Fruit fly (Drosophila melanogaster): ENCODE results near the gene CG4116.

CG4116 gene

DNA sequence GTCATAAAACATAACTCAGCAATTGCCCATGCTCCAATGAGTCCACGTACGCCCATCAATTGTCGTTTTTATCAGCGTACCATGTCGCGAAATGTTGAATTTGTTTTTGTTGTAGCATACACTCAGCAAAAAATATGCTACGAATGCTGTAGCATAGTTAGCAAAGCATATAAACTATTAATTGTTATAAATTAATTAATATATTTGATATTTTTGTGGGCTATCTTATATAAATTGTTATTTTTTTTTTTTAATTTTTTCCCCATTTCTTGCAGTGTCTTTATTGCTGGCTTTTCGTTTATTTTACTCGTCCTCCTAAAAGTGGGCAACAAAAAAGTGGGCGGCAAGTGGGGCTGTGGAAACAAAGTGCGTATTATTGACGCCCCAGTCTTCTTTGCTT is 41.5 kb upstream of the CG4116 start (continued):
- TF ChIP-seq shn (GFP tag; optimal IDR thresholded peaks at IDR 0.05) = no peak
- no peak for TF ChIP-seq HmgZ (tag; optimal IDR thresholded peaks at IDR 0.05)
- no peak for TF ChIP-seq CG7271 (tag; optimal IDR thresholded peaks at IDR 0.05)
- no peak for TF ChIP-seq CG32767 (GFP tag; IDR thresholded peaks at IDR 0.05)
- no peak for TF ChIP-seq yki (optimal IDR thresholded peaks at IDR 0.05)
- peak; percentile 40 for TF ChIP-seq CG2120 (GFP tag; optimal IDR thresholded peaks at IDR 0.05)
- TF ChIP-seq kah (GFP tag; optimal IDR thresholded peaks at IDR 0.05) = no peak
- peak; percentile 79 for TF ChIP-seq slbo (GFP tag; IDR thresholded peaks at IDR 0.05)
- TF ChIP-seq YL-1 (GFP tag; optimal IDR thresholded peaks at IDR 0.05) = no peak
- TF ChIP-seq fru (optimal IDR thresholded peaks at IDR 0.05) = no peak
- TF ChIP-seq CG10979 (tag; optimal IDR thresholded peaks at IDR 0.05) = no peak
- TF ChIP-seq CrebB (tag; optimal IDR thresholded peaks at IDR 0.05) = no peak
- no peak for TF ChIP-seq HHEX (GFP tag; optimal IDR thresholded peaks at IDR 0.05)
- TF ChIP-seq kay (GFP tag; optimal IDR thresholded peaks at IDR 0.05) = no peak
- peak; percentile 17 for TF ChIP-seq CG17385 (GFP tag; optimal IDR thresholded peaks at IDR 0.05)
- no peak for TF ChIP-seq TFAM (GFP tag; optimal IDR thresholded peaks at IDR 0.05)
- TF ChIP-seq CG6254 (GFP tag; optimal IDR thresholded peaks at IDR 0.05) = no peak
- no peak for TF ChIP-seq CG8359 (GFP tag; optimal IDR thresholded peaks at IDR 0.05; ENCODE audit: borderline replicate concordance)
- no peak for TF ChIP-seq gro (GFP tag; optimal IDR thresholded peaks at IDR 0.05)
- 0 out of 3 replicates have a peak, but pooled peaks have one; percentile 9 for TF ChIP-seq gce (GFP tag; IDR thresholded peaks at IDR 0.05)
- TF ChIP-seq CG13296 (GFP tag; optimal IDR thresholded peaks at IDR 0.05) = no peak
- TF ChIP-seq gsb-n (tag; optimal IDR thresholded peaks at IDR 0.05) = peak; percentile 40
- TF ChIP-seq Dek (tag; optimal IDR thresholded peaks at IDR 0.05) = peak; percentile 25
- TF ChIP-seq Gug (GFP tag; IDR thresholded peaks at IDR 0.05) = no peak
- no peak for TF ChIP-seq Rx (GFP tag; IDR thresholded peaks at IDR 0.05)
- no peak for TF ChIP-seq CG4328 (GFP tag; optimal IDR thresholded peaks at IDR 0.05)
- no peak for TF ChIP-seq ken (GFP tag; IDR thresholded peaks at IDR 0.05)
- peak; percentile 45 for TF ChIP-seq CG7556 (GFP tag; optimal IDR thresholded peaks at IDR 0.05)
- TF ChIP-seq h (optimal IDR thresholded peaks at IDR 0.05) = no peak
- no peak for TF ChIP-seq CG17359 (tag; optimal IDR thresholded peaks at IDR 0.05)
- TF ChIP-seq jumu (GFP tag; optimal IDR thresholded peaks at IDR 0.05) = no peak
- TF ChIP-seq Scr (GFP tag; IDR thresholded peaks at IDR 0.05; ENCODE audit: partially characterized antibody) = no peak
- no peak for TF ChIP-seq Awh (GFP tag; IDR thresholded peaks at IDR 0.05)
- TF ChIP-seq CG10267 (tag; optimal IDR thresholded peaks at IDR 0.05) = no peak
- TF ChIP-seq emc (GFP tag; optimal IDR thresholded peaks at IDR 0.05) = no peak
- no peak for TF ChIP-seq ERR (GFP tag; optimal IDR thresholded peaks at IDR 0.05)
- no peak for TF ChIP-seq CG33213 (GFP tag; optimal IDR thresholded peaks at IDR 0.05)
- TF ChIP-seq CG43689 (GFP tag; IDR thresholded peaks at IDR 0.05) = no peak
- TF ChIP-seq dmrt11E (tag; optimal IDR thresholded peaks at IDR 0.05) = peak; percentile 61
- TF ChIP-seq CG13775 (GFP tag; optimal IDR thresholded peaks at IDR 0.05) = peak; percentile 41
- no peak for TF ChIP-seq CG31365 (tag; optimal IDR thresholded peaks at IDR 0.05)
- TF ChIP-seq grn (GFP tag; optimal IDR thresholded peaks at IDR 0.05) = no peak
- no peak for TF ChIP-seq Pdp1 (GFP tag; optimal IDR thresholded peaks at IDR 0.05)
- no peak for TF ChIP-seq CG33557 (GFP tag; optimal IDR thresholded peaks at IDR 0.05)
- TF ChIP-seq Fer3 (tag; optimal IDR thresholded peaks at IDR 0.05) = no peak
- TF ChIP-seq CG15011 (GFP tag; optimal IDR thresholded peaks at IDR 0.05) = no peak
- TF ChIP-seq schlank (tag; optimal IDR thresholded peaks at IDR 0.05) = no peak
- TF ChIP-seq CG12236 (GFP tag; optimal IDR thresholded peaks at IDR 0.05) = no peak
- no peak for TF ChIP-seq Ada2b (GFP tag; IDR thresholded peaks at IDR 0.05)
- TF ChIP-seq bbx (GFP tag; IDR thresholded peaks at IDR 0.05; ENCODE audit: partially characterized antibody) = no peak
- TF ChIP-seq CG7745 (tag; optimal IDR thresholded peaks at IDR 0.05) = no peak
- TF ChIP-seq PHDP (tag; optimal IDR thresholded peaks at IDR 0.05) = peak; percentile 74
- no peak for TF ChIP-seq her (GFP tag; optimal IDR thresholded peaks at IDR 0.05)
